Worm (Caenorhabditis elegans) whole organism, L4/young adult: ENCODE data around the gene cept-2.

ENCODE experiments used
- W03F9.2 ChIP-seq: fragments of 150-350 bp; optimal IDR thresholded peaks from 2 replicates; lab custom pipeline; 2014; ENCODE audit warnings: missing biosample characterization, missing genetic modification characterization
- him-1 ChIP-seq: sonication (generic microtip); optimal IDR thresholded peaks from 2 replicates; lab custom pipeline; 2016; ENCODE audit warnings: missing genotype, missing genetic modification reagents, missing genetic modification characterization, missing compliant biosample characterization

ce11 chrV:14316525-14316924 is 31.0 kb upstream of the cept-2 start, which contains the start of gene F47B8.2:
- TF ChIP-seq W03F9.2 (tag; lab: Kevin White, UChicago): no peak
- TF ChIP-seq him-1 (tag; lab: Kevin White, UChicago): no peak
